Worm (Caenorhabditis elegans) whole organism, L4 larva: ENCODE results near the gene C50D2.2.

Source experiments
- T26A8.4 ChIP-seq: fragments of 200-800 bp; sonication (Bioruptor generic); IDR thresholded peaks from 2 replicates; pipeline ENCODE4 v1.3.6; 2022; ENCODE audit warnings: missing genetic modification characterization, missing compliant biosample characterization
- Y48G9A.11 ChIP-seq: fragments of 200-800 bp; sonication (Bioruptor generic); IDR thresholded peaks from 2 replicates; pipeline ENCODE4 v1.3.6; 2022; ENCODE audit warnings: missing genetic modification reagents, missing genetic modification characterization, missing compliant biosample characterization
- Y75B8A.6 ChIP-seq: fragments of 200-800 bp; sonication (Bioruptor generic); IDR thresholded peaks from 2 replicates; pipeline ENCODE4 v1.3.6; 2022; ENCODE audit warnings: missing genetic modification reagents, missing genetic modification characterization, missing compliant biosample characterization
- ama-1 ChIP-seq: fragments of 150-350 bp; optimal IDR thresholded peaks from 2 replicates; lab custom pipeline; 2014; ENCODE audit warnings: inconsistent platforms, mixed read lengths
- ceh-62 ChIP-seq: sonication (generic microtip); optimal IDR thresholded peaks from 2 replicates; lab custom pipeline; 2017; ENCODE audit warnings: missing biosample characterization, missing genetic modification characterization
- ceh-82 ChIP-seq: sonication (generic microtip); optimal IDR thresholded peaks from 2 replicates; lab custom pipeline; 2017; ENCODE audit warnings: missing biosample characterization, missing genetic modification characterization
- ces-1 ChIP-seq: fragments of 150-350 bp; sonication (generic microtip); optimal IDR thresholded peaks from 4 replicates; lab custom pipeline; 2014; ENCODE audit warnings: missing biosample characterization, missing genetic modification reagents, missing genetic modification characterization
- cey-2 ChIP-seq: sonication (generic microtip); optimal IDR thresholded peaks from 3 replicates; lab custom pipeline; 2017; ENCODE audit warnings: missing genetic modification characterization, mild to moderate bottlenecking, missing compliant biosample characterization, antibody characterized with exemption, borderline replicate concordance; ENCODE audit not compliant: insufficient read depth
- daf-19 ChIP-seq: fragments of 200-800 bp; sonication (Bioruptor generic); conservative IDR thresholded peaks from 2 replicates; pipeline ENCODE4 v1.3.6; 2022; ENCODE audit warnings: missing genetic modification characterization, missing compliant biosample characterization
- dmd-6 ChIP-seq: fragments of 200-800 bp; sonication (Bioruptor generic); IDR thresholded peaks from 2 replicates; pipeline ENCODE4 v1.3.6; 2022; ENCODE audit warnings: missing genetic modification reagents, missing genetic modification characterization, missing compliant biosample characterization
- dve-1 ChIP-seq: sonication (generic microtip); optimal IDR thresholded peaks from 2 replicates; lab custom pipeline; 2017; ENCODE audit warnings: antibody characterized with exemption, mild to moderate bottlenecking, missing genetic modification characterization, missing compliant biosample characterization; ENCODE audit not compliant: insufficient read depth
- egl-43 ChIP-seq: fragments of 200-800 bp; sonication (Bioruptor generic); IDR thresholded peaks from 2 replicates; pipeline ENCODE4 v1.3.6; 2022; ENCODE audit warnings: missing genetic modification reagents, missing genetic modification characterization, missing compliant biosample characterization
- fkh-10 ChIP-seq: fragments of 150-350 bp; optimal IDR thresholded peaks from 2 replicates; lab custom pipeline; 2014; ENCODE audit warnings: missing biosample characterization, missing genetic modification reagents, missing genetic modification characterization
- hmg-1.1 ChIP-seq: fragments of 200-800 bp; sonication (Bioruptor generic); IDR thresholded peaks from 2 replicates; pipeline ENCODE4 v1.3.6; 2022; ENCODE audit warnings: missing genetic modification reagents, missing genetic modification characterization, missing compliant biosample characterization
- lim-7 ChIP-seq: fragments of 200-800 bp; sonication (Bioruptor generic); IDR thresholded peaks from 2 replicates; pipeline ENCODE4 v1.3.6; 2022; ENCODE audit warnings: missing genetic modification characterization, missing compliant biosample characterization
- lin-13 ChIP-seq: fragments of 150-350 bp; optimal IDR thresholded peaks from 2 replicates; lab custom pipeline; 2014; ENCODE audit warnings: missing biosample characterization, missing genetic modification reagents, missing genetic modification characterization
- lin-29 ChIP-seq: fragments of 200-800 bp; sonication (Bioruptor generic); IDR thresholded peaks from 2 replicates; pipeline ENCODE4 v1.3.6; 2022; ENCODE audit warnings: missing genetic modification reagents, missing genetic modification characterization, missing compliant biosample characterization
- lin-38 ChIP-seq: fragments of 200-800 bp; sonication (Bioruptor generic); IDR thresholded peaks from 2 replicates; pipeline ENCODE4 v1.3.6; 2022; ENCODE audit warnings: missing genetic modification reagents, missing genetic modification characterization, missing compliant biosample characterization
- lsy-2 ChIP-seq, 2 experiments: fragments of 150-350 bp in 1 of 2; sonication (generic microtip) in 1 of 2; optimal IDR thresholded peaks; 2 replicates each; lab custom pipeline; 2014 to 2017; ENCODE audit warnings: missing biosample characterization in 2 of 2, missing genetic modification characterization in 2 of 2
- madf-9 ChIP-seq: fragments of 200-800 bp; sonication (Bioruptor generic); conservative IDR thresholded peaks from 2 replicates; pipeline ENCODE4 v1.3.6; 2022; ENCODE audit warnings: missing genetic modification reagents, missing genetic modification characterization, missing compliant biosample characterization
- mep-1 ChIP-seq: fragments of 150-350 bp; sonication (generic microtip); optimal IDR thresholded peaks from 3 replicates; lab custom pipeline; 2014; ENCODE audit warnings: missing biosample characterization, missing genetic modification characterization
- mes-2 ChIP-seq: sonication (generic microtip); optimal IDR thresholded peaks from 2 replicates; lab custom pipeline; 2016; ENCODE audit warnings: missing genotype, mild to moderate bottlenecking, missing genetic modification characterization, missing compliant biosample characterization; ENCODE audit not compliant: poor library complexity, severe bottlenecking
- mxl-3 ChIP-seq: fragments of 200-800 bp; sonication (Bioruptor generic); optimal IDR thresholded peaks from 2 replicates; lab custom pipeline; 2018; ENCODE audit warnings: mild to moderate bottlenecking, missing genetic modification characterization, missing compliant biosample characterization
- nhr-111 ChIP-seq: fragments of 200-800 bp; sonication (Bioruptor generic); optimal IDR thresholded peaks from 2 replicates; lab custom pipeline; 2018; ENCODE audit warnings: mild to moderate bottlenecking, missing genetic modification characterization, missing compliant biosample characterization
- nhr-48 ChIP-seq: sonication (generic microtip); optimal IDR thresholded peaks from 2 replicates; lab custom pipeline; 2016; ENCODE audit warnings: mild to moderate bottlenecking, missing genetic modification characterization, missing compliant biosample characterization
- nhr-76 ChIP-seq: fragments of 150-350 bp; optimal IDR thresholded peaks from 2 replicates; lab custom pipeline; 2014; ENCODE audit warnings: missing biosample characterization, missing genetic modification characterization
- saeg-2 ChIP-seq: fragments of 200-800 bp; sonication (Bioruptor generic); IDR thresholded peaks from 2 replicates; pipeline ENCODE4 v1.3.6; 2022; ENCODE audit warnings: missing genetic modification reagents, missing genetic modification characterization, missing compliant biosample characterization
- set-16 ChIP-seq: fragments of 200-800 bp; sonication (Bioruptor generic); IDR thresholded peaks from 2 replicates; pipeline ENCODE4 v1.3.6; 2022; ENCODE audit warnings: missing genetic modification reagents, missing genetic modification characterization, missing compliant biosample characterization
- skn-1 ChIP-seq: fragments of 150-350 bp; optimal IDR thresholded peaks from 2 replicates; lab custom pipeline; 2014; ENCODE audit warnings: missing biosample characterization, missing genetic modification characterization
- snpc-1.2 ChIP-seq: fragments of 200-800 bp; sonication (Bioruptor generic); IDR thresholded peaks from 2 replicates; pipeline ENCODE4 v1.3.6; 2022; ENCODE audit warnings: missing genetic modification reagents, missing genetic modification characterization, missing compliant biosample characterization
- tag-97 ChIP-seq: fragments of 200-800 bp; sonication (Bioruptor generic); IDR thresholded peaks from 2 replicates; pipeline ENCODE4 v1.3.6; 2022; ENCODE audit warnings: missing genetic modification characterization, missing compliant biosample characterization
- unc-130 ChIP-seq: sonication (generic microtip); optimal IDR thresholded peaks from 2 replicates; lab custom pipeline; 2016; ENCODE audit warnings: missing genetic modification reagents, missing genetic modification characterization, missing compliant biosample characterization
- unc-39 ChIP-seq: sonication (generic microtip); optimal IDR thresholded peaks from 2 replicates; lab custom pipeline; 2017; ENCODE audit warnings: missing biosample characterization, missing genetic modification characterization
- zfp-3 ChIP-seq: fragments of 200-800 bp; sonication (Bioruptor generic); conservative IDR thresholded peaks from 2 replicates; pipeline ENCODE4 v1.3.6; 2022; ENCODE audit warnings: missing genetic modification reagents, missing genetic modification characterization, missing compliant biosample characterization
- zip-11 ChIP-seq: fragments of 200-800 bp; sonication (Bioruptor generic); IDR thresholded peaks from 2 replicates; pipeline ENCODE4 v1.3.6; 2022; ENCODE audit warnings: missing genetic modification characterization, missing compliant biosample characterization
- ztf-7 ChIP-seq: fragments of 150-350 bp; optimal IDR thresholded peaks from 2 replicates; lab custom pipeline; 2014; ENCODE audit warnings: missing biosample characterization, missing genetic modification characterization

C50D2.2 gene

DNA sequence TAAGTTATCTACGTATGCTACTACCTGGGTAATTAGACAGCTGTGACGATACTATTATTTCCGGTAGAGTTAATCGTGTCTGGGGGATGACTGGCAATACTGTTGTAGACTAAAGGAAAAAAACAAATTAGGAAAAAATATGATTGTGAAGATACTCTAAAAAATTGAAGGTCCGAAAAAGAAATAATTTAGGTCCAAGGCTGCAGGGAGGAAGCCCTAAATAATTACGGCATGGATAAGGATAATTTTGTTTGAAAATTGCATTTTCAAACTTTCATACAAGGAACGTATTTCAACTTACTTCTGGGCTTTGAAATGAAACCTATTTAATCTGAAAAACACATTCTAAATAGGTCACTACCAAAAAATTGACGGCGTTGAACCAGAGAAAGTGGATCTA lies 20.0 kb downstream of the C50D2.2 start, which contains the start of gene srd-3:
srd-3 (minus strand) TSS at position 101 of the 400 bp plus-strand sequence.
- TF ChIP-seq ama-1 (lab: Kevin White, UChicago) = no peak
- TF ChIP-seq dve-1 (tag; lab: Kevin White, UChicago) = no peak
- no peak for TF ChIP-seq daf-19
- TF ChIP-seq lin-13 (GFP tag; lab: Kevin White, UChicago) = no peak
- no peak for TF ChIP-seq unc-39 (tag; lab: Kevin White, UChicago)
- no peak for TF ChIP-seq lin-38 (GFP tag; lab: Robert Waterston, UW)
- no peak for TF ChIP-seq dmd-6 (GFP tag; lab: Robert Waterston, UW)
- no peak for TF ChIP-seq lin-29 (GFP tag; lab: Robert Waterston, UW)
- no peak for TF ChIP-seq ceh-62
- TF ChIP-seq ces-1 (GFP tag; lab: Kevin White, UChicago) = no peak
- TF ChIP-seq Y75B8A.6 = no peak
- TF ChIP-seq unc-130 (GFP tag; lab: Kevin White, UChicago) = no peak
- TF ChIP-seq ceh-82 (tag; lab: Kevin White, UChicago) = no peak
- no peak for TF ChIP-seq egl-43 (GFP tag; lab: Robert Waterston, UW)
- TF ChIP-seq lsy-2 (tag; optimal IDR thresholded peaks at IDR 0.05; lab: Kevin White, UChicago) = no peak
- no peak for TF ChIP-seq skn-1
- TF ChIP-seq mep-1 (tag; lab: Kevin White, UChicago) = no peak
- TF ChIP-seq, all 104 proteins: peak for 0

DNA sequence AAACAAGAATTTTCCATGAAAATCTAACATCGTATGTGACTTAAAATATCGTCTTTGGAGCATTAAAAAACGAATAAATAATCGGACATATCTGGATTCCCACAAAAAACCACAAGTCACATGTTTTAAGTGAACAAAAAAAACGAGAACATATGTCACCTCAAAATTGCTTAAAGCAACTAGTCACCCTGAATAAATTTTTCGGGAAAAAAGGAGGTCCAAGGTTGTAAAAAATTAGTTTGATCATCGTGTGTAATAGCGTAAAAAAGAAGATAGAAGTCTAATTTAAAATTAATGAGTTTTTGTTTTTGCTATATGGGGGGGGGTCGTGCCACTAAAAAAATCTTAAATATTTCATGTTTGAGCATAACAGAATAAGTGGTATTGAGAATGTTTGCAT lies 20.8 kb downstream of the C50D2.2 start:
- TF ChIP-seq hmg-1.1 = no peak
- no peak for TF ChIP-seq cey-2

DNA sequence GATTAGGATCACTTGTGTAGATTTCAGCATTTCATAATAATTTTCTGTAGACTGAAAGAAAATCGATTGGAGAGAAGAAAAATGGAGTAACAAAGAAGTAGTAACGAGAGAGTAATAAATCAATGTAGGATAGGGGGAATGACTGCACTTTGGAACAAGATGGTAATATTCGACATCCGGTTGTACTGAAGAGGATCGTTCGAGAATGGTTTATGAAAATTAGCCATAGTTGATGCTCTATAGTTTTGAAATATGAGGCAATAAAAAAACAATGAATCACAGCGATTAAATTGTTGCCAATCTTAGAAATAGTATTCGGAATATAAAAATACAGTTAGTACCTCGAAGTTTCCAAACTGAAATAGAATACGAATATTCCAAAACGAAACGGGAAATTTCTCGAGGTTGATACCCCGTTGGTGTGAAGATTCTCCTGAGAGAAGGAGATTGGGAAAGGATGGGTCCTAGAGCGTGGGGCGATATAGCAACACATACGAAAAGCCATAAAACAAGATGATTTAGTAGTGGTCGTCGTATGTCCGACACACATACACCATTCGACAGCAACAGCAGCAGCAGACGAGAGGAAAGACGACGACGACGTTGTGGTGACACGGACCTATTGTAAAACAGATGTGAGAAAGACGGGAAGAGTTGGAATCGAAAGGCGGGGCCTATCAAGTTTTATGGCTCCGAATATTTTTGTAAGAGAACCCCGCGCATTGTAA lies 24.7 kb downstream of the C50D2.2 start, which contains the start of gene cwn-1:
cwn-1 (minus strand) TSS at position 51 of the 728 bp plus-strand sequence.
- no peak for TF ChIP-seq tag-97 (GFP tag; lab: Robert Waterston, UW)
- TF ChIP-seq skn-1 = no peak
- no peak for TF ChIP-seq unc-130 (GFP tag; lab: Kevin White, UChicago)
- TF ChIP-seq Y48G9A.11 (GFP tag; lab: Robert Waterston, UW) = no peak
- TF ChIP-seq nhr-48 (tag; lab: Kevin White, UChicago) = no peak
- no peak for TF ChIP-seq nhr-111 (GFP tag; lab: Kevin White, UChicago)
- TF ChIP-seq ama-1 (lab: Kevin White, UChicago) = no peak
- TF ChIP-seq lim-7 = no peak

DNA sequence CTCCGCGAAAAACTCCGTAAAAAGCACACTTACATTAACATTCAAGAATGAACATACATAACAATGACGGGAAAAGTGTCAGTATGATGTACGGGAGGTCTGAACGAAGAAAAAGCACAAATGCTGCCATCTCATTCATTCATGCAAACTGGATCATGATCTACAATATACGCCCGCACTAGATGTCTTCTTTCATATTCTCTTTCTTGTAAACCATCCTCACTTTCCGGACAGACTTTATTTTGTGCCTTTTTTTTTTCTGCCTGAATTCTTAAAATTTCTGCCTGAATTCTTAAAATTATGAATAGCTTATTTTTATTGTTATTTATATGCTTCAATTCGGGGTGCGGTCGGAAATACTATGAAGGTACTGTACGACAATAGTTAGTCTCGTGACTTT lies 26.2 kb downstream of the C50D2.2 start, which contains the start of gene K10B4.1:
K10B4.1 (plus strand) TSS at position 301 of the 400 bp plus-strand sequence.
- TF ChIP-seq set-16 (GFP tag; lab: Robert Waterston, UW) = no peak
- TF ChIP-seq daf-19 = no peak
- no peak for TF ChIP-seq egl-43 (GFP tag; lab: Robert Waterston, UW)
- TF ChIP-seq zfp-3 (GFP tag; lab: Robert Waterston, UW) = no peak
- TF ChIP-seq madf-9 (GFP tag; lab: Robert Waterston, UW) = no peak
- no peak for TF ChIP-seq mes-2 (tag; lab: Kevin White, UChicago)
- no peak for TF ChIP-seq T26A8.4 (GFP tag; lab: Robert Waterston, UW)
- TF ChIP-seq ces-1 (GFP tag; lab: Kevin White, UChicago) = no peak
- TF ChIP-seq ztf-7 (tag; lab: Kevin White, UChicago) = no peak
- no peak for TF ChIP-seq fkh-10 (GFP tag; lab: Kevin White, UChicago)
- no peak for TF ChIP-seq mxl-3 (GFP tag; lab: Kevin White, UChicago)
- TF ChIP-seq nhr-76 = no peak
- TF ChIP-seq zip-11 (GFP tag; lab: Robert Waterston, UW) = no peak
- no peak for TF ChIP-seq snpc-1.2 (GFP tag; lab: Robert Waterston, UW)
- TF ChIP-seq saeg-2 (GFP tag; lab: Robert Waterston, UW) = no peak
